Worm (Caenorhabditis elegans) whole organism, late embryonic: Measurements from ENCODE around the gene pho-6.

ENCODE experiments used
- T23F11.4 ChIP-seq: fragments of 200-800 bp; sonication (Bioruptor generic); optimal IDR thresholded peaks from 2 replicates; lab custom pipeline; 2018; ENCODE audit warnings: mild to moderate bottlenecking, missing genetic modification characterization, missing compliant biosample characterization
- ceh-45 ChIP-seq: fragments of 200-800 bp; sonication (Bioruptor generic); IDR thresholded peaks from 2 replicates; pipeline ENCODE4 v1.3.6; 2022; ENCODE audit warnings: missing genetic modification reagents, missing genetic modification characterization, missing compliant biosample characterization
- ets-4 ChIP-seq: sonication (generic microtip); optimal IDR thresholded peaks from 2 replicates; lab custom pipeline; 2016; ENCODE audit warnings: missing genetic modification characterization, missing compliant biosample characterization
- eyg-1 ChIP-seq: sonication (generic microtip); optimal IDR thresholded peaks from 2 replicates; lab custom pipeline; 2016; ENCODE audit warnings: missing genotype, missing genetic modification characterization, missing compliant biosample characterization
- hlh-30 ChIP-seq: sonication (generic microtip); optimal IDR thresholded peaks from 2 replicates; lab custom pipeline; 2017; ENCODE audit warnings: antibody characterized with exemption, missing genetic modification characterization, missing compliant biosample characterization; ENCODE audit not compliant: insufficient read depth
- nfya-1 ChIP-seq: sonication (generic microtip); optimal IDR thresholded peaks from 2 replicates; lab custom pipeline; 2017; ENCODE audit warnings: missing genetic modification characterization, mild to moderate bottlenecking, missing compliant biosample characterization, antibody characterized with exemption, moderate library complexity
- pag-3 ChIP-seq: sonication (generic microtip); optimal IDR thresholded peaks from 2 replicates; lab custom pipeline; 2016; ENCODE audit warnings: missing compliant biosample characterization, missing genetic modification characterization, borderline replicate concordance
- pha-4 ChIP-seq: fragments of 150-350 bp; optimal IDR thresholded peaks from 2 replicates; lab custom pipeline; 2018; ENCODE audit warnings: missing biosample characterization, missing genetic modification reagents, missing genetic modification characterization
- pqm-1 ChIP-seq: sonication (generic microtip); optimal IDR thresholded peaks from 2 replicates; lab custom pipeline; 2016; ENCODE audit warnings: missing genetic modification characterization, missing compliant biosample characterization
- syd-9 ChIP-seq: sonication (generic microtip); optimal IDR thresholded peaks from 2 replicates; lab custom pipeline; 2016; ENCODE audit warnings: mild to moderate bottlenecking, missing genetic modification characterization, moderate library complexity, missing compliant biosample characterization
- tbx-2 ChIP-seq: sonication (generic microtip); optimal IDR thresholded peaks from 2 replicates; lab custom pipeline; 2016; ENCODE audit warnings: missing genetic modification characterization, missing compliant biosample characterization
- zip-5 ChIP-seq: sonication (generic microtip); optimal IDR thresholded peaks from 2 replicates; lab custom pipeline; 2016; ENCODE audit warnings: missing genetic modification characterization, missing compliant biosample characterization
- ztf-16 ChIP-seq: sonication (generic microtip); optimal IDR thresholded peaks from 2 replicates; lab custom pipeline; 2017; ENCODE audit warnings: missing genetic modification characterization, missing compliant biosample characterization

ce11 chrV:8355435-8356212, 38.6 kb downstream of the pho-6 start, which contains the start of gene mom-2:
- TF ChIP-seq hlh-30 (tag; lab: Kevin White, UChicago), result no peak
- no peak for TF ChIP-seq syd-9 (tag; lab: Kevin White, UChicago)
- TF ChIP-seq nfya-1 (tag; lab: Kevin White, UChicago), result no peak
- TF ChIP-seq pag-3 (tag; lab: Kevin White, UChicago), result no peak
- no peak for TF ChIP-seq ets-4 (tag; lab: Kevin White, UChicago)
- TF ChIP-seq T23F11.4, result no peak
- no peak for TF ChIP-seq pha-4 (tag; lab: Kevin White, UChicago)
- TF ChIP-seq tbx-2 (tag; lab: Kevin White, UChicago), result no peak
- no peak for TF ChIP-seq ztf-16 (tag; lab: Kevin White, UChicago)
- TF ChIP-seq pqm-1, result no peak
- TF ChIP-seq ceh-45, result no peak
- TF ChIP-seq eyg-1 (tag; lab: Kevin White, UChicago), result no peak
- no peak for TF ChIP-seq zip-5 (tag; lab: Kevin White, UChicago)
